Fruit fly (Drosophila melanogaster) whole organism, embryonic: Measurements from ENCODE around the gene cno.
A peak's percentile ranks its signal among the peaks of the same experiment; 100 is the strongest.

Experiments used
- CG10209 ChIP-seq: fragments of 200-800 bp; sonication (Bioruptor generic); optimal IDR thresholded peaks from 3 replicates; lab custom pipeline; 2017; ENCODE audit warnings: missing biosample characterization, mild to moderate bottlenecking, missing genetic modification characterization, missing genetic modification reagents
- CG10267 ChIP-seq: fragments of 200-800 bp; sonication (Bioruptor generic); optimal IDR thresholded peaks from 2 replicates; lab custom pipeline; 2018; ENCODE audit warnings: missing biosample characterization, mild to moderate bottlenecking, missing genetic modification characterization, moderate library complexity
- CG10654 ChIP-seq: fragments of 200-800 bp; sonication (Bioruptor generic); optimal IDR thresholded peaks from 2 replicates; lab custom pipeline; 2016; ENCODE audit warnings: missing biosample characterization, missing genetic modification characterization
- CG11456 ChIP-seq: fragments of 200-800 bp; sonication (Bioruptor generic); IDR thresholded peaks from 3 replicates; pipeline ENCODE4 v1.3.6; 2022; ENCODE audit warnings: missing biosample characterization, missing genetic modification characterization
- CG14710 ChIP-seq: fragments of 200-800 bp; sonication (Bioruptor generic); optimal IDR thresholded peaks from 3 replicates; lab custom pipeline; 2019; ENCODE audit warnings: missing biosample characterization, mild to moderate bottlenecking, missing genetic modification characterization, moderate library complexity
- CG15269 ChIP-seq: fragments of 200-800 bp; sonication (Bioruptor generic); optimal IDR thresholded peaks from 2 replicates; lab custom pipeline; 2018; ENCODE audit warnings: missing biosample characterization, mild to moderate bottlenecking, missing genetic modification characterization, moderate library complexity
- CG15514 ChIP-seq: fragments of 200-800 bp; sonication (Bioruptor generic); optimal IDR thresholded peaks from 3 replicates; lab custom pipeline; 2017; ENCODE audit warnings: missing biosample characterization, missing genetic modification characterization, mild to moderate bottlenecking, moderate library complexity, missing genetic modification reagents
- CG1832 ChIP-seq: fragments of 200-800 bp; sonication (Bioruptor generic); optimal IDR thresholded peaks from 2 replicates; lab custom pipeline; 2017; ENCODE audit warnings: missing biosample characterization, mild to moderate bottlenecking, missing genetic modification characterization, inconsistent platforms
- CG18476 ChIP-seq: fragments of 200-800 bp; sonication (Bioruptor generic); optimal IDR thresholded peaks from 2 replicates; lab custom pipeline; 2016; ENCODE audit warnings: missing biosample characterization, mild to moderate bottlenecking, missing genetic modification characterization
- CG2712 ChIP-seq: fragments of 200-800 bp; optimal IDR thresholded peaks from 3 replicates; lab custom pipeline; 2019; ENCODE audit warnings: missing biosample characterization, mild to moderate bottlenecking, missing genetic modification characterization, moderate library complexity
- CG34224 ChIP-seq: fragments of 200-800 bp; sonication (Bioruptor generic); IDR thresholded peaks from 3 replicates; pipeline ENCODE4 v1.3.6; 2022; ENCODE audit warnings: missing biosample characterization, missing genetic modification characterization; ENCODE audit not compliant: partially characterized antibody
- CG3995 ChIP-seq: fragments of 200-800 bp; sonication (Bioruptor generic); optimal IDR thresholded peaks from 3 replicates; lab custom pipeline; 2016; ENCODE audit warnings: missing biosample characterization, missing genetic modification characterization
- CG4328 ChIP-seq: fragments of 200-800 bp; sonication (Bioruptor generic); optimal IDR thresholded peaks from 3 replicates; lab custom pipeline; 2017; ENCODE audit warnings: missing biosample characterization, missing genetic modification reagents, missing genetic modification characterization
- CG4617 ChIP-seq: fragments of 200-800 bp; sonication (Bioruptor generic); optimal IDR thresholded peaks from 3 replicates; lab custom pipeline; 2016; ENCODE audit warnings: missing biosample characterization, missing genetic modification characterization, borderline replicate concordance
- CG9797 ChIP-seq: fragments of 200-800 bp; sonication (Bioruptor generic); optimal IDR thresholded peaks from 3 replicates; lab custom pipeline; 2018; ENCODE audit warnings: missing biosample characterization, mild to moderate bottlenecking, missing genetic modification characterization
- CTCF ChIP-seq: fragments of 200-800 bp; sonication (Bioruptor generic); optimal IDR thresholded peaks from 2 replicates; lab custom pipeline; 2017; ENCODE audit warnings: missing biosample characterization, mild to moderate bottlenecking, missing genetic modification characterization, moderate library complexity
- Dbx ChIP-seq: fragments of 200-800 bp; sonication (Bioruptor generic); IDR thresholded peaks from 3 replicates; pipeline ENCODE4 v1.3.6; 2022; ENCODE audit warnings: missing biosample characterization, missing genetic modification characterization
- Dek ChIP-seq: fragments of 200-800 bp; sonication (Bioruptor generic); optimal IDR thresholded peaks from 3 replicates; lab custom pipeline; 2019; ENCODE audit warnings: missing biosample characterization, mild to moderate bottlenecking, missing genetic modification characterization, moderate library complexity
- Dll ChIP-seq: fragments of 200-800 bp; sonication (Bioruptor generic); IDR thresholded peaks from 4 replicates; pipeline ENCODE4 v1.3.6; 2022; ENCODE audit warnings: missing biosample characterization, missing genetic modification characterization; ENCODE audit not compliant: partially characterized antibody
- Drgx ChIP-seq: fragments of 200-800 bp; sonication (Bioruptor generic); IDR thresholded peaks from 2 replicates; pipeline ENCODE4 v1.3.6; 2022; ENCODE audit warnings: missing biosample characterization, missing genetic modification characterization
- E2f2 ChIP-seq: fragments of 200-800 bp; sonication (Bioruptor generic); IDR thresholded peaks from 2 replicates; pipeline ENCODE4 v1.3.6; 2022; ENCODE audit warnings: missing biosample characterization, missing genetic modification characterization
- HLHmδ ChIP-seq: fragments of 200-800 bp; sonication (Bioruptor generic); optimal IDR thresholded peaks from 2 replicates; lab custom pipeline; 2018; ENCODE audit warnings: missing biosample characterization, mild to moderate bottlenecking, missing genetic modification characterization, moderate library complexity
- HmgZ ChIP-seq: fragments of 200-800 bp; sonication (Bioruptor generic); optimal IDR thresholded peaks from 2 replicates; lab custom pipeline; 2018; ENCODE audit warnings: missing biosample characterization, mild to moderate bottlenecking, missing genetic modification characterization
- MBD-R2 ChIP-seq: fragments of 200-800 bp; sonication (Bioruptor generic); IDR thresholded peaks from 2 replicates; pipeline ENCODE4 v1.3.6; 2022; ENCODE audit warnings: missing biosample characterization, missing genetic modification characterization
- NFAT ChIP-seq: fragments of 200-800 bp; sonication (Bioruptor generic); IDR thresholded peaks from 2 replicates; pipeline ENCODE4 v1.3.6; 2022; ENCODE audit warnings: missing biosample characterization, missing genetic modification characterization
- Trl ChIP-seq, 3 experiments: fragments of >200 bp in 2 of 3; fragments of 200-800 bp in 1 of 3; sonication (Bioruptor generic) in 1 of 3; optimal IDR thresholded peaks; 2 replicates in 1 of 3; 3 replicates in 2 of 3; lab custom pipeline; 2016 to 2017; ENCODE audit warnings: missing biosample characterization in 1 of 3, missing genetic modification characterization in 1 of 3
- Xrp1 ChIP-seq: fragments of 200-800 bp; sonication (Bioruptor generic); IDR thresholded peaks from 2 replicates; pipeline ENCODE4 v1.3.6; 2022; ENCODE audit warnings: missing biosample characterization, missing genetic modification characterization
- amos ChIP-seq: fragments of 200-800 bp; sonication (Bioruptor generic); IDR thresholded peaks from 2 replicates; pipeline ENCODE4 v1.3.6; 2022; ENCODE audit warnings: missing biosample characterization, missing genetic modification characterization; ENCODE audit not compliant: partially characterized antibody
- fd3F ChIP-seq: fragments of 200-800 bp; sonication (Bioruptor generic); optimal IDR thresholded peaks from 2 replicates; lab custom pipeline; 2018; ENCODE audit warnings: missing biosample characterization, mild to moderate bottlenecking, missing genetic modification characterization, moderate library complexity
- fd64A ChIP-seq: fragments of 200-800 bp; sonication (Bioruptor generic); optimal IDR thresholded peaks from 3 replicates; lab custom pipeline; 2018; ENCODE audit warnings: missing biosample characterization, mild to moderate bottlenecking, missing genetic modification characterization
- gcm2 ChIP-seq: fragments of 200-800 bp; sonication (Bioruptor generic); optimal IDR thresholded peaks from 2 replicates; lab custom pipeline; 2016; ENCODE audit warnings: missing biosample characterization, missing genetic modification characterization
- gfzf ChIP-seq: fragments of 200-800 bp; sonication (Bioruptor generic); optimal IDR thresholded peaks from 2 replicates; lab custom pipeline; 2016; ENCODE audit warnings: missing biosample characterization, mild to moderate bottlenecking, missing genetic modification characterization, moderate library complexity
- gsb ChIP-seq: fragments of 200-800 bp; sonication (Bioruptor generic); IDR thresholded peaks from 2 replicates; pipeline ENCODE4 v1.3.6; 2022; ENCODE audit warnings: missing biosample characterization, missing genetic modification characterization
- hkb ChIP-seq, 2 experiments: fragments of 200-800 bp in 1 of 2; fragments of >200 bp in 1 of 2; sonication (Bioruptor generic) in 1 of 2; IDR thresholded peaks in 1 of 2; optimal IDR thresholded peaks in 1 of 2; 2 replicates each; pipeline versions ENCODE4 v1.3.6 to Lab custom; 2017 to 2022; ENCODE audit warnings: missing biosample characterization in 1 of 2, missing genetic modification characterization in 1 of 2
- insv ChIP-seq, 2 experiments: fragments of 200-800 bp; sonication (Bioruptor generic); optimal IDR thresholded peaks; 3 replicates each; lab custom pipeline; 2016 to 2018; ENCODE audit warnings: missing biosample characterization in 2 of 2, missing genetic modification characterization in 2 of 2
- kay ChIP-seq: fragments of 200-800 bp; sonication (Bioruptor generic); optimal IDR thresholded peaks from 2 replicates; lab custom pipeline; 2016; ENCODE audit warnings: missing biosample characterization, missing genetic modification characterization
- lab ChIP-seq: fragments of 200-800 bp; sonication (Bioruptor generic); optimal IDR thresholded peaks from 3 replicates; lab custom pipeline; 2017; ENCODE audit warnings: missing biosample characterization, missing genetic modification characterization, mild to moderate bottlenecking, moderate library complexity, missing genetic modification reagents
- otp ChIP-seq: fragments of 200-800 bp; sonication (Bioruptor generic); IDR thresholded peaks from 3 replicates; pipeline ENCODE4, ENCODE4 v1.3.6; 2022; ENCODE audit warnings: missing biosample characterization, missing genetic modification characterization
- prd ChIP-seq, 3 experiments: fragments of >200 bp in 2 of 3; fragments of 200-800 bp in 1 of 3; sonication (Bioruptor generic) in 1 of 3; optimal IDR thresholded peaks in 2 of 3; IDR thresholded peaks in 1 of 3; 2 replicates in 2 of 3; 3 replicates in 1 of 3; pipeline versions ENCODE4 v1.3.6 to Lab custom; 2017 to 2022; ENCODE audit warnings: missing biosample characterization in 1 of 3, missing genetic modification characterization in 1 of 3
- pzg ChIP-seq: fragments of 200-800 bp; sonication (Bioruptor generic); optimal IDR thresholded peaks from 3 replicates; lab custom pipeline; 2018; ENCODE audit warnings: missing biosample characterization, mild to moderate bottlenecking, missing genetic modification characterization, moderate library complexity
- row ChIP-seq: fragments of 200-800 bp; sonication (Bioruptor generic); IDR thresholded peaks from 3 replicates; pipeline ENCODE4 v1.3.6; 2022; ENCODE audit warnings: missing biosample characterization, missing genetic modification characterization
- stwl ChIP-seq: fragments of 200-800 bp; sonication (Bioruptor generic); optimal IDR thresholded peaks from 3 replicates; lab custom pipeline; 2018; ENCODE audit warnings: missing biosample characterization, mild to moderate bottlenecking, missing genetic modification characterization, moderate library complexity
- sug ChIP-seq: fragments of 200-800 bp; optimal IDR thresholded peaks from 2 replicates; lab custom pipeline; 2019; ENCODE audit warnings: missing biosample characterization, mild to moderate bottlenecking, missing genetic modification characterization, moderate library complexity
- trem ChIP-seq: fragments of 200-800 bp; optimal IDR thresholded peaks from 3 replicates; lab custom pipeline; 2019; ENCODE audit warnings: missing biosample characterization, mild to moderate bottlenecking, missing genetic modification characterization, moderate library complexity
- usp ChIP-seq: fragments of >200 bp; optimal IDR thresholded peaks from 2 replicates; lab custom pipeline; 2017; ENCODE audit warnings: missing biosample characterization, missing genetic modification characterization
- wdn ChIP-seq: fragments of 200-800 bp; sonication (Bioruptor generic); IDR thresholded peaks from 2 replicates; pipeline ENCODE4 v1.3.6; 2022; ENCODE audit warnings: missing biosample characterization, missing genetic modification characterization
- zen2 ChIP-seq: fragments of 200-800 bp; sonication (Bioruptor generic); IDR thresholded peaks from 3 replicates; pipeline ENCODE4 v1.3.6; 2022; ENCODE audit warnings: missing biosample characterization, missing genetic modification characterization; ENCODE audit not compliant: partially characterized antibody

cno gene

DNA sequence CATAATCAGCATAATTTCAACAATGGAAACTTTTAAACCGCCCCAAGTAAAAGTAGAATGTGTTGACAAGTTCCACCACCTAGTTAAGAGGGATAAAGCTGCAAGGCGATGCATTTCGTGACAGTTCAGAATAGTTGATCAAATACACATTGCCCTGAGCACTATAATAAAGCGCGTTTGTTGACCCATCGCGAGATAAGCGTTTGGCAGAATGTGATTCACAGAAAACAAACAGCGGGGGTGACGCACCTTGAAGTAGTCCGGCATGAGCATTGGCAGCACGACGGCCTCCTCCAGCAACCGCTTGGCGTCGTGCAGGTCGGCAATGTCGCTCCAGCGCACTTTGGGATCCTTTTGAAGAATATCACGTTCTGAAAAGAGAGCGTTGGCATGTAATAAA is 12.2 kb upstream of the cno start:
- TF ChIP-seq CG1832 (GFP tag; lab: Kevin White, UChicago) (no peak), Drgx (GFP tag; lab: Robert Waterston, UW) (0 out of 2 replicates have a peak, but pooled peaks have one; percentile 8), lab (GFP tag; lab: Kevin White, UChicago) (peak; percentile 23), CG2712 (tag; lab: Kevin White, UChicago) (peak; percentile 47), CG10654 (GFP tag; lab: Kevin White, UChicago) (no peak), HLHmδ (GFP tag; lab: Kevin White, UChicago) (peak; percentile 11), fd64A (GFP tag; lab: Kevin White, UChicago) (peak; percentile 4), sug (tag; lab: Kevin White, UChicago) (peak; percentile 12), CG10209 (GFP tag; lab: Kevin White, UChicago) (no peak), CG18476 (no peak), Xrp1 (peak; percentile 21; the same call in 1 of the 2 replicates)
- TF ChIP-seq, all 482 proteins: peak for 7

DNA sequence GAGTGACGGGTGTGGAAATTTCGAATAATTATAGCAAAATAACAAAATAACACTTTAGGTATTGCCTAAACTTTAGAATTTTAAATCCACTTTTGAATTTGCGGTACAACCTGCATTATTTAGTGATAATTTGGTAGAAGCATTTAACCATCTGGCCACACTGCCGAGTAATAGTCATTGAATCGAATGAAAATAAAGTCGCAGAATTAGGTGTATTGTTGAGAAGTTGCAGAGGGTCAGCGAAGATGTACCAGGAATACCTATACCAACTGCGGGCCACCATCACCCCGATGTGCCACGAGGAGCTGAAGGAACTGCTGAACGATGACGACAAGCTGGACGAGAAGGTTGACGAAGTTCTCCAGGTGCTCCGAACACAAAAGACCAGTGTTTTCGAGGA is 8.8 kb upstream of the cno start, which contains the start of gene Vps37B:
Vps37B (plus strand) TSS at position 134 of the 400 bp plus-strand sequence.
- TF ChIP-seq otp (GFP tag; lab: Robert Waterston, UW) (no peak), Dek (tag; lab: Kevin White, UChicago) (no peak), gfzf (GFP tag; lab: Kevin White, UChicago) (peak; percentile 83), hkb (optimal IDR thresholded peaks at IDR 0.05; lab: Kevin White, UChicago) (no peak), hkb (GFP tag; IDR thresholded peaks at IDR 0.05; lab: Robert Waterston, UW) (no peak), CG14710 (tag; lab: Kevin White, UChicago) (peak; percentile 23), gcm2 (GFP tag; lab: Kevin White, UChicago) (no peak), row (GFP tag; lab: Robert Waterston, UW) (0 out of 3 replicates have a peak, but pooled peaks have one; percentile 7), CG3995 (peak; percentile 66), stwl (peak; percentile 67), NFAT (GFP tag; lab: Robert Waterston, UW) (no peak), kay (GFP tag; lab: Kevin White, UChicago) (peak; percentile 27), Dll (peak; percentile 21; the same call in 1 of the 4 replicates), CG4617 (GFP tag; lab: Kevin White, UChicago) (peak; percentile 64), CTCF (peak; percentile 43), prd (optimal IDR thresholded peaks at IDR 0.05; lab: Kevin White, UChicago) (no peak), prd (GFP tag; IDR thresholded peaks at IDR 0.05; lab: Robert Waterston, UW) (no peak), pzg (GFP tag; lab: Kevin White, UChicago) (peak; percentile 68), gsb (no peak), amos (GFP tag; lab: Robert Waterston, UW) (peak; percentile 19; the same call in 1 of the 2 replicates), CG4328 (GFP tag; lab: Kevin White, UChicago) (no peak), CG9797 (peak; percentile 56), E2f2 (GFP tag; lab: Robert Waterston, UW) (peak; percentile 93), insv (GFP tag; optimal IDR thresholded peaks at IDR 0.05; lab: Kevin White, UChicago) (no peak), wdn (GFP tag; lab: Robert Waterston, UW) (no peak), CG34224 (GFP tag; lab: Robert Waterston, UW) (peak; percentile 28; the same call in 1 of the 3 replicates), usp (GFP tag; lab: Kevin White, UChicago) (no peak), fd3F (GFP tag; lab: Kevin White, UChicago) (no peak), Dbx (GFP tag; lab: Robert Waterston, UW) (no peak), CG11456 (GFP tag; lab: Robert Waterston, UW) (no peak), HmgZ (tag; lab: Kevin White, UChicago) (peak; percentile 11), MBD-R2 (GFP tag; lab: Robert Waterston, UW) (peak; percentile 51; the same call in 1 of the 2 replicates), trem (tag; lab: Kevin White, UChicago) (peak; percentile 21), CG10267 (tag; lab: Kevin White, UChicago) (peak; percentile 26), CG15514 (GFP tag; lab: Kevin White, UChicago) (peak; percentile 24), CG15269 (tag; lab: Kevin White, UChicago) (no peak), zen2 (GFP tag; lab: Robert Waterston, UW) (0 out of 3 replicates have a peak, but pooled peaks have one; percentile 28), Trl (optimal IDR thresholded peaks at IDR 0.05; lab: Kevin White, UChicago) (no peak), Trl (GFP tag; optimal IDR thresholded peaks at IDR 0.05; lab: Kevin White, UChicago) (no peak)
